Worm (Caenorhabditis elegans) whole organism, L4 larva: ENCODE results near the gene F12E12.6.

Experiments
- F49E8.2 ChIP-seq: sonication (generic microtip); optimal IDR thresholded peaks from 2 replicates; lab custom pipeline; 2016; ENCODE audit warnings: missing compliant biosample characterization, mild to moderate bottlenecking, missing genetic modification characterization, borderline replicate concordance
- cey-2 ChIP-seq: sonication (generic microtip); optimal IDR thresholded peaks from 3 replicates; lab custom pipeline; 2017; ENCODE audit warnings: missing genetic modification characterization, mild to moderate bottlenecking, missing compliant biosample characterization, antibody characterized with exemption, borderline replicate concordance; ENCODE audit not compliant: insufficient read depth
- daf-12 ChIP-seq: fragments of 150-350 bp; optimal IDR thresholded peaks from 2 replicates; lab custom pipeline; 2014; ENCODE audit warnings: missing biosample characterization, missing genetic modification reagents, missing genetic modification characterization
- egl-27 ChIP-seq: sonication (generic microtip); optimal IDR thresholded peaks from 3 replicates; lab custom pipeline; 2017; ENCODE audit warnings: missing biosample characterization, missing genetic modification reagents, missing genetic modification characterization
- lim-7 ChIP-seq: fragments of 200-800 bp; sonication (Bioruptor generic); IDR thresholded peaks from 2 replicates; pipeline ENCODE4 v1.3.6; 2022; ENCODE audit warnings: missing genetic modification characterization, missing compliant biosample characterization
- madf-5 ChIP-seq, 2 experiments: fragments of 200-800 bp; sonication (Bioruptor generic); IDR thresholded peaks; 2 replicates each; pipeline ENCODE4 v1.3.6; 2022; ENCODE audit warnings: missing compliant biosample characterization in 2 of 2, missing genetic modification characterization in 2 of 2
- mdl-1 ChIP-seq, 2 experiments: fragments of 150-350 bp in 1 of 2; sonication (generic microtip) in 1 of 2; optimal IDR thresholded peaks; 2 replicates each; lab custom pipeline; 2014 to 2017; ENCODE audit warnings: missing biosample characterization in 2 of 2, missing genetic modification characterization in 2 of 2
- mep-1 ChIP-seq: fragments of 150-350 bp; sonication (generic microtip); optimal IDR thresholded peaks from 3 replicates; lab custom pipeline; 2014; ENCODE audit warnings: missing biosample characterization, missing genetic modification characterization
- mes-2 ChIP-seq: sonication (generic microtip); optimal IDR thresholded peaks from 2 replicates; lab custom pipeline; 2016; ENCODE audit warnings: missing genotype, mild to moderate bottlenecking, missing genetic modification characterization, missing compliant biosample characterization; ENCODE audit not compliant: poor library complexity, severe bottlenecking
- nhr-77 ChIP-seq: fragments of 150-350 bp; optimal IDR thresholded peaks from 2 replicates; lab custom pipeline; 2014; ENCODE audit warnings: missing biosample characterization, missing genetic modification characterization

DNA sequence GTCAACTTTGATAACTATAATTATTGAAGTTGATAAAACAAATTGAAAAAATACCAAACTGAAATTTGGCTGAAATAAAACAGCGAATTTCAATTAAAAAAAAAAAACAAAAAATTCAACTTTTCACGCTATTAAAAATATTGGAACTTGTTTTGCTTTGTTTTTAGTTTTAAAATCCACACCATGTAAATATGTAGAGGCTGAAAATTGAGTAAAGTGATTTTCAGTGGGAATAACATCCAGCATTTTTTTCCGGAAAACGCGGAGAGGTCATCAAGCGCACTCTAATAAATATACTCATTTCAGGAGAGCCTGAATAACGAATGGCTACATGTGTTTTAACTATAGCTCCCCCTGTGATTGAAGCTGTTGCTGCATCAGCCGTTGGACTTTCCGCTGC, 16.9 kb upstream of the F12E12.6 start, which contains the start of gene rcd-1:
- TF ChIP-seq F49E8.2 (tag; lab: Kevin White, UChicago) (no peak), mdl-1 (tag; optimal IDR thresholded peaks at IDR 0.05; lab: Kevin White, UChicago) (no peak), cey-2 (no peak), nhr-77 (tag; lab: Kevin White, UChicago) (no peak), madf-5 (GFP tag; IDR thresholded peaks at IDR 0.05; lab: Robert Waterston, UW) (no peak), lim-7 (GFP tag; lab: Robert Waterston, UW) (no peak), mep-1 (tag; lab: Kevin White, UChicago) (no peak), egl-27 (no peak), mes-2 (no peak), daf-12 (no peak)
